Worm (Caenorhabditis elegans): ENCODE results near the gene T06E4.21.

Gene T06E4.21

DNA sequence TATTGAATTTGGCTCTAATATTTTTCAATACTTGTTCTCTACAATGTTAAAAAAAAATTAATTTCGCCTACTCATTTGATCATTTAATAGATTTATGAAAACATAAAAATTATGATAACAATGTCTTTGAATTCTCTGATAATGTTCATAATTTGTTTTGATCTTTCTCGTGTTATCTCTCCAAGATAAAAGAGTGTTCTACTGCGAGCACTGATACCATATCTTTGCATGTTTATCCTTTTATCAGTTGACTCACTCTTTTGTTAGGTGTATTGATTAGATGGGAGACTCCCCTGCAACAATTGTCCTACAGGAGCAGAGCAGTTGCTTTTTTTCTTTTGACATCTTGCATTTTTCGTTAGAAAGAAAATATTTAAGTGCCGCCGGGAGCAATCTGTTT, 47.8 kb downstream of the T06E4.21 start:
- TF ChIP-seq lin-13 (GFP tag; optimal IDR thresholded peaks at IDR 0.05) (no peak), elt-2 (tag; optimal IDR thresholded peaks at IDR 0.05) (peak; percentile 9)
